Worm (Caenorhabditis elegans) whole organism, midembryonic: Measurements from ENCODE around the gene cyp-33C7.

ENCODE experiments used
- flt-1 ChIP-seq: fragments of 200-800 bp; sonication (Bioruptor generic); IDR thresholded peaks from 2 replicates; pipeline ENCODE4 v1.3.6; 2022; ENCODE audit warnings: missing genetic modification characterization, missing compliant biosample characterization
- klf-2 ChIP-seq: fragments of 200-800 bp; sonication (Bioruptor generic); conservative IDR thresholded peaks from 2 replicates; pipeline ENCODE4 v1.3.6; 2022; ENCODE audit warnings: missing genetic modification reagents, missing genetic modification characterization, missing compliant biosample characterization

ce11 chrV:2244751-2245150, 5.6 kb upstream of the cyp-33C7 start, which contains the start of gene cyp-33C5:
- TF ChIP-seq flt-1 (GFP tag; lab: Robert Waterston, UW) = no peak
- no peak for TF ChIP-seq klf-2 (GFP tag; lab: Robert Waterston, UW)
